Worm (Caenorhabditis elegans): ENCODE measurements around the gene C16D9.3.

- TF ChIP-seq nfya-1 (tag; optimal IDR thresholded peaks at IDR 0.05) (no peak), che-1 (tag; optimal IDR thresholded peaks at IDR 0.05) (no peak), dve-1 (tag; optimal IDR thresholded peaks at IDR 0.05) (no peak)
Observed at ce11 chrV:8206931-8207330, 32.9 kb downstream of the C16D9.3 start, which contains the start of gene timp-1.

Measured in whole organism, late embryonic.